Worm (Caenorhabditis elegans) whole organism, L4/young adult: Measurements from ENCODE around the gene mrpl-18.

Experiments used
- W03F9.2 ChIP-seq: fragments of 150-350 bp; optimal IDR thresholded peaks from 2 replicates; lab custom pipeline; 2014; ENCODE audit warnings: missing biosample characterization, missing genetic modification characterization
- him-1 ChIP-seq: sonication (generic microtip); optimal IDR thresholded peaks from 2 replicates; lab custom pipeline; 2016; ENCODE audit warnings: missing genotype, missing genetic modification reagents, missing genetic modification characterization, missing compliant biosample characterization

DNA sequence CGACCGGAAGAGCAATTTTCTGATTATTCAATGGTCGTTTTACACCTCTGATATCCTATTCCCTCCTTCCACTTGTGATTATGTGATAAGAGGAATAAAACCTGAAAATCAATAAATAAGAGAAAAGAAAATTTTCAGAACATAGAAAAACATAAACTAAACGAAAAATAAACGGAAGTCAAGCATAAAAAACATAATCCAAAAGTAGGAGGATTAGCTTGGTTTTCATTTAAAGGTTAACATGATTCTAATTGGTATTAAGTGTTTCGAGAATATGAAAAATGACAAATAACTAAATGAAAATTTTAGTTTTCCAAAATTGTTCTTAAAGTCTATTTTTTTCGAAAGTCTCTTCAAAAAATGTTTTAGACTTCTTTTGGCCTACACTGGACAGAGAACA lies 23.7 kb upstream of the mrpl-18 start, which contains the start of gene gei-8:
- TF ChIP-seq him-1 (no peak), W03F9.2 (tag; lab: Kevin White, UChicago) (no peak)
